Worm (Caenorhabditis elegans): Measurements from ENCODE around the gene F41E6.5.

- no peak for TF ChIP-seq ceh-45 (GFP tag; IDR thresholded peaks at IDR 0.05)
- no peak for TF ChIP-seq unc-3 (GFP tag; conservative IDR thresholded peaks at IDR 0.05)
- no peak for TF ChIP-seq unc-3 (tag; optimal IDR thresholded peaks at IDR 0.05)
- no peak for TF ChIP-seq pqm-1 (tag; optimal IDR thresholded peaks at IDR 0.05)
- no peak for TF ChIP-seq ets-4 (tag; optimal IDR thresholded peaks at IDR 0.05)
- no peak for TF ChIP-seq pat-9 (tag; optimal IDR thresholded peaks at IDR 0.05)
- no peak for TF ChIP-seq pag-3 (tag; optimal IDR thresholded peaks at IDR 0.05; ENCODE audit: borderline replicate concordance)
- TF ChIP-seq nhr-11 (tag; optimal IDR thresholded peaks at IDR 0.05) = no peak
- TF ChIP-seq syd-9 (tag; optimal IDR thresholded peaks at IDR 0.05) = no peak
- no peak for TF ChIP-seq C08G9.2 (tag; optimal IDR thresholded peaks at IDR 0.05)
- TF ChIP-seq dmd-4 (tag; optimal IDR thresholded peaks at IDR 0.05; ENCODE audit: borderline replicate concordance) = no peak
- TF ChIP-seq madf-2 (tag; optimal IDR thresholded peaks at IDR 0.05) = no peak
- no peak for TF ChIP-seq ceh-31 (tag; optimal IDR thresholded peaks at IDR 0.05)
- no peak for TF ChIP-seq fkh-10 (GFP tag; optimal IDR thresholded peaks at IDR 0.05)
- no peak for TF ChIP-seq hlh-30 (tag; optimal IDR thresholded peaks at IDR 0.05; ENCODE audit: insufficient read depth)
Measured at ce11 chrV:8555955-8556354, 47.3 kb upstream of the F41E6.5 start.

Data from whole organism, late embryonic.